Worm (Caenorhabditis elegans) whole organism, L4 larva: ENCODE data around the gene F31B9.7.

Experiments
- F10B5.3 ChIP-seq: sonication (generic microtip); optimal IDR thresholded peaks from 2 replicates; lab custom pipeline; 2016; ENCODE audit warnings: mild to moderate bottlenecking, missing genetic modification characterization, missing compliant biosample characterization
- F26F4.8 ChIP-seq: fragments of 200-800 bp; sonication (Bioruptor generic); conservative IDR thresholded peaks from 2 replicates; pipeline ENCODE4 v1.3.6; 2022; ENCODE audit warnings: missing genetic modification characterization, missing compliant biosample characterization
- F44E2.7 ChIP-seq: fragments of 200-800 bp; sonication (Bioruptor generic); IDR thresholded peaks from 2 replicates; pipeline ENCODE4 v2.1.2; 2022; ENCODE audit warnings: missing genetic modification characterization, missing compliant biosample characterization
- T20F7.1 ChIP-seq: fragments of 200-800 bp; sonication (Bioruptor generic); optimal IDR thresholded peaks from 2 replicates; lab custom pipeline; 2018; ENCODE audit warnings: mild to moderate bottlenecking, missing genetic modification characterization, missing compliant biosample characterization
- T26A8.4 ChIP-seq: fragments of 200-800 bp; sonication (Bioruptor generic); IDR thresholded peaks from 2 replicates; pipeline ENCODE4 v1.3.6; 2022; ENCODE audit warnings: missing genetic modification characterization, missing compliant biosample characterization
- Y75B8A.6 ChIP-seq: fragments of 200-800 bp; sonication (Bioruptor generic); IDR thresholded peaks from 2 replicates; pipeline ENCODE4 v1.3.6; 2022; ENCODE audit warnings: missing genetic modification reagents, missing genetic modification characterization, missing compliant biosample characterization
- ZK337.2 ChIP-seq: fragments of 200-800 bp; sonication (Bioruptor generic); IDR thresholded peaks from 2 replicates; pipeline ENCODE4 v1.3.6; 2022; ENCODE audit warnings: missing genetic modification reagents, missing genetic modification characterization, missing compliant biosample characterization
- ZK546.5 ChIP-seq, 2 experiments: sonication (generic microtip); optimal IDR thresholded peaks; 2 replicates each; lab custom pipeline; 2017; ENCODE audit warnings: missing biosample characterization in 2 of 2, missing genetic modification characterization in 2 of 2
- cey-2 ChIP-seq: sonication (generic microtip); optimal IDR thresholded peaks from 3 replicates; lab custom pipeline; 2017; ENCODE audit warnings: missing genetic modification characterization, mild to moderate bottlenecking, missing compliant biosample characterization, antibody characterized with exemption, borderline replicate concordance; ENCODE audit not compliant: insufficient read depth
- daf-12 ChIP-seq: fragments of 150-350 bp; optimal IDR thresholded peaks from 2 replicates; lab custom pipeline; 2014; ENCODE audit warnings: missing biosample characterization, missing genetic modification reagents, missing genetic modification characterization
- dmd-8 ChIP-seq: fragments of 200-800 bp; sonication (Bioruptor generic); IDR thresholded peaks from 2 replicates; pipeline ENCODE4 v1.3.6; 2022; ENCODE audit warnings: missing genetic modification characterization, missing compliant biosample characterization
- duxl-1 ChIP-seq: sonication (generic microtip); optimal IDR thresholded peaks from 2 replicates; lab custom pipeline; 2016; ENCODE audit warnings: mild to moderate bottlenecking, missing genetic modification characterization, moderate library complexity, missing compliant biosample characterization; ENCODE audit not compliant: poor library complexity
- egl-27 ChIP-seq: sonication (generic microtip); optimal IDR thresholded peaks from 3 replicates; lab custom pipeline; 2017; ENCODE audit warnings: missing biosample characterization, missing genetic modification reagents, missing genetic modification characterization
- egl-43 ChIP-seq: fragments of 200-800 bp; sonication (Bioruptor generic); IDR thresholded peaks from 2 replicates; pipeline ENCODE4 v1.3.6; 2022; ENCODE audit warnings: missing genetic modification reagents, missing genetic modification characterization, missing compliant biosample characterization
- gei-8 ChIP-seq: fragments of 200-800 bp; sonication (Bioruptor generic); optimal IDR thresholded peaks from 2 replicates; lab custom pipeline; 2018; ENCODE audit warnings: mild to moderate bottlenecking, missing genetic modification characterization, missing compliant biosample characterization
- lin-15B ChIP-seq: fragments of 150-350 bp; sonication (generic microtip); optimal IDR thresholded peaks from 3 replicates; lab custom pipeline; 2014; ENCODE audit warnings: missing biosample characterization, missing genetic modification characterization
- lin-29 ChIP-seq: fragments of 200-800 bp; sonication (Bioruptor generic); IDR thresholded peaks from 2 replicates; pipeline ENCODE4 v1.3.6; 2022; ENCODE audit warnings: missing genetic modification reagents, missing genetic modification characterization, missing compliant biosample characterization
- lin-38 ChIP-seq: fragments of 200-800 bp; sonication (Bioruptor generic); IDR thresholded peaks from 2 replicates; pipeline ENCODE4 v1.3.6; 2022; ENCODE audit warnings: missing genetic modification reagents, missing genetic modification characterization, missing compliant biosample characterization
- lin-39 ChIP-seq: fragments of 150-350 bp; optimal IDR thresholded peaks from 2 replicates; lab custom pipeline; 2014; ENCODE audit warnings: missing biosample characterization, missing genetic modification reagents, missing genetic modification characterization
- lir-3 ChIP-seq: sonication (generic microtip); optimal IDR thresholded peaks from 2 replicates; lab custom pipeline; 2016; ENCODE audit warnings: mild to moderate bottlenecking, missing genetic modification characterization, missing compliant biosample characterization
- madf-9 ChIP-seq: fragments of 200-800 bp; sonication (Bioruptor generic); conservative IDR thresholded peaks from 2 replicates; pipeline ENCODE4 v1.3.6; 2022; ENCODE audit warnings: missing genetic modification reagents, missing genetic modification characterization, missing compliant biosample characterization
- mdl-1 ChIP-seq, 2 experiments: fragments of 150-350 bp in 1 of 2; sonication (generic microtip) in 1 of 2; optimal IDR thresholded peaks; 2 replicates each; lab custom pipeline; 2014 to 2017; ENCODE audit warnings: missing biosample characterization in 2 of 2, missing genetic modification characterization in 2 of 2
- mxl-2 ChIP-seq: fragments of 200-800 bp; sonication (Bioruptor generic); conservative IDR thresholded peaks from 2 replicates; pipeline ENCODE4 v1.3.6; 2022; ENCODE audit warnings: missing genetic modification reagents, missing genetic modification characterization, missing compliant biosample characterization
- mxl-3 ChIP-seq: fragments of 200-800 bp; sonication (Bioruptor generic); optimal IDR thresholded peaks from 2 replicates; lab custom pipeline; 2018; ENCODE audit warnings: mild to moderate bottlenecking, missing genetic modification characterization, missing compliant biosample characterization
- nhr-10 ChIP-seq: fragments of 150-350 bp; optimal IDR thresholded peaks from 2 replicates; lab custom pipeline; 2014; ENCODE audit warnings: missing biosample characterization, missing genetic modification characterization
- nhr-111 ChIP-seq: fragments of 200-800 bp; sonication (Bioruptor generic); optimal IDR thresholded peaks from 2 replicates; lab custom pipeline; 2018; ENCODE audit warnings: mild to moderate bottlenecking, missing genetic modification characterization, missing compliant biosample characterization
- nhr-237 ChIP-seq: sonication (generic microtip); optimal IDR thresholded peaks from 2 replicates; lab custom pipeline; 2017; ENCODE audit warnings: missing biosample characterization, missing genetic modification characterization
- nhr-28 ChIP-seq: fragments of 150-350 bp; optimal IDR thresholded peaks from 2 replicates; lab custom pipeline; 2014; ENCODE audit warnings: missing biosample characterization, missing genetic modification characterization
- nhr-6 ChIP-seq: fragments of 150-350 bp; optimal IDR thresholded peaks from 2 replicates; lab custom pipeline; 2014; ENCODE audit warnings: missing biosample characterization, missing genetic modification characterization
- pha-4 ChIP-seq, 2 experiments: fragments of 150-350 bp in 1 of 2; fragments of 200-800 bp in 1 of 2; sonication (Bioruptor generic) in 1 of 2; IDR thresholded peaks in 1 of 2; optimal IDR thresholded peaks in 1 of 2; 2 replicates each; pipeline versions ENCODE4 v1.3.6 to Lab custom; 2014 to 2022; ENCODE audit warnings: missing genetic modification characterization in 2 of 2, missing genetic modification reagents in 2 of 2, missing biosample characterization in 1 of 2, missing compliant biosample characterization in 1 of 2
- php-3 ChIP-seq: fragments of 200-800 bp; sonication (Bioruptor generic); IDR thresholded peaks from 2 replicates; pipeline ENCODE4 v1.3.6; 2022; ENCODE audit warnings: missing genetic modification reagents, missing genetic modification characterization, missing compliant biosample characterization
- pqm-1 ChIP-seq: sonication (generic microtip); optimal IDR thresholded peaks from 2 replicates; lab custom pipeline; 2017; ENCODE audit warnings: missing biosample characterization, missing genetic modification characterization
- saeg-2 ChIP-seq: fragments of 200-800 bp; sonication (Bioruptor generic); IDR thresholded peaks from 2 replicates; pipeline ENCODE4 v1.3.6; 2022; ENCODE audit warnings: missing genetic modification reagents, missing genetic modification characterization, missing compliant biosample characterization
- sdz-12 ChIP-seq: fragments of 200-800 bp; sonication (Bioruptor generic); optimal IDR thresholded peaks from 2 replicates; lab custom pipeline; 2018; ENCODE audit warnings: mild to moderate bottlenecking, missing genetic modification characterization, missing compliant biosample characterization
- set-16 ChIP-seq: fragments of 200-800 bp; sonication (Bioruptor generic); IDR thresholded peaks from 2 replicates; pipeline ENCODE4 v1.3.6; 2022; ENCODE audit warnings: missing genetic modification reagents, missing genetic modification characterization, missing compliant biosample characterization
- skn-1 ChIP-seq: fragments of 150-350 bp; optimal IDR thresholded peaks from 2 replicates; lab custom pipeline; 2014; ENCODE audit warnings: missing biosample characterization, missing genetic modification characterization
- snpc-1.2 ChIP-seq: fragments of 200-800 bp; sonication (Bioruptor generic); IDR thresholded peaks from 2 replicates; pipeline ENCODE4 v1.3.6; 2022; ENCODE audit warnings: missing genetic modification reagents, missing genetic modification characterization, missing compliant biosample characterization
- spr-1 ChIP-seq: sonication (generic microtip); optimal IDR thresholded peaks from 2 replicates; lab custom pipeline; 2016; ENCODE audit warnings: mild to moderate bottlenecking, missing genetic modification characterization, missing compliant biosample characterization
- zfp-2 ChIP-seq: sonication (generic microtip); optimal IDR thresholded peaks from 2 replicates; lab custom pipeline; 2016; ENCODE audit warnings: mild to moderate bottlenecking, missing genetic modification characterization, missing compliant biosample characterization

The F31B9.7 gene

ce11 chrX:15939759-15940334 is 20.4 kb downstream of the F31B9.7 start (continued):
- TF ChIP-seq sdz-12 (GFP tag; lab: Kevin White, UChicago) (no peak), lin-38 (no peak), egl-27 (no peak), zfp-2 (tag; lab: Kevin White, UChicago) (no peak), F10B5.3 (tag; lab: Kevin White, UChicago) (no peak), pqm-1 (peak; percentile 59), skn-1 (tag; lab: Kevin White, UChicago) (no peak), ZK546.5 (tag; optimal IDR thresholded peaks at IDR 0.05; lab: Kevin White, UChicago) (no peak), gei-8 (GFP tag; lab: Kevin White, UChicago) (no peak), pha-4 (GFP tag; IDR thresholded peaks at IDR 0.05; lab: Robert Waterston, UW) (no peak), pha-4 (tag; optimal IDR thresholded peaks at IDR 0.05; lab: Kevin White, UChicago) (no peak), spr-1 (tag; lab: Kevin White, UChicago) (no peak), snpc-1.2 (GFP tag; lab: Robert Waterston, UW) (no peak), T20F7.1 (no peak), madf-9 (no peak), nhr-28 (tag; lab: Kevin White, UChicago) (peak; percentile 76), mdl-1 (tag; optimal IDR thresholded peaks at IDR 0.05; lab: Kevin White, UChicago) (peak in 1 of 2 experiments; percentile 33), F44E2.7 (GFP tag; lab: Robert Waterston, UW) (no peak), php-3 (GFP tag; lab: Robert Waterston, UW) (no peak), mxl-3 (GFP tag; lab: Kevin White, UChicago) (no peak), nhr-111 (GFP tag; lab: Kevin White, UChicago) (no peak), dmd-8 (GFP tag; lab: Robert Waterston, UW) (no peak), nhr-6 (no peak), Y75B8A.6 (no peak), F26F4.8 (GFP tag; lab: Robert Waterston, UW) (no peak), daf-12 (no peak), duxl-1 (tag; lab: Kevin White, UChicago) (no peak), lin-15B (no peak), lin-29 (no peak), lin-39 (tag; lab: Kevin White, UChicago) (no peak), T26A8.4 (GFP tag; lab: Robert Waterston, UW) (no peak), lir-3 (tag; lab: Kevin White, UChicago) (no peak), nhr-10 (tag; lab: Kevin White, UChicago) (no peak), ZK337.2 (GFP tag; lab: Robert Waterston, UW) (no peak), egl-43 (no peak), mxl-2 (GFP tag; lab: Robert Waterston, UW) (no peak), set-16 (GFP tag; lab: Robert Waterston, UW) (no peak), saeg-2 (GFP tag; lab: Robert Waterston, UW) (no peak), cey-2 (tag; lab: Kevin White, UChicago) (no peak), nhr-237 (tag; lab: Kevin White, UChicago) (no peak)

- TF ChIP-seq ZK546.5 (tag; optimal IDR thresholded peaks at IDR 0.05; lab: Kevin White, UChicago): no peak
Measured at ce11 chrX:15943709-15944108, 24.2 kb downstream of the F31B9.7 start, which contains the start of gene mec-5. TSS of gene mec-5 (plus strand) at chrX:15944009.
